Fruit fly (Drosophila melanogaster) whole organism, embryonic: Measurements from ENCODE around the gene Acat2.

Experiments used
- Ada2b ChIP-seq: fragments of 200-800 bp; sonication (Bioruptor generic); IDR thresholded peaks from 2 replicates; pipeline ENCODE4 v1.3.6; 2022; ENCODE audit warnings: missing biosample characterization, missing genetic modification characterization
- Awh ChIP-seq: fragments of 200-800 bp; sonication (Bioruptor generic); IDR thresholded peaks from 2 replicates; pipeline ENCODE4, ENCODE4 v1.3.6; 2022; ENCODE audit warnings: missing biosample characterization, missing genetic modification characterization
- CG10321 ChIP-seq: fragments of 200-800 bp; sonication (Bioruptor generic); IDR thresholded peaks from 2 replicates; pipeline ENCODE4 v1.3.6; 2022; ENCODE audit warnings: missing biosample characterization, missing genetic modification characterization
- CG10543 ChIP-seq: fragments of 200-800 bp; sonication (Bioruptor generic); optimal IDR thresholded peaks from 3 replicates; lab custom pipeline; 2017; ENCODE audit warnings: missing biosample characterization, mild to moderate bottlenecking, missing genetic modification characterization, moderate library complexity
- CG11696 ChIP-seq: fragments of 200-800 bp; sonication (Bioruptor generic); IDR thresholded peaks from 2 replicates; pipeline ENCODE4 v1.3.6; 2022; ENCODE audit warnings: missing biosample characterization, missing genetic modification characterization
- CG13894 ChIP-seq: fragments of 200-800 bp; sonication (Bioruptor generic); optimal IDR thresholded peaks from 3 replicates; lab custom pipeline; 2018; ENCODE audit warnings: missing biosample characterization, mild to moderate bottlenecking, missing genetic modification characterization, moderate library complexity
- CG14441 ChIP-seq: fragments of 200-800 bp; sonication (Bioruptor generic); IDR thresholded peaks from 2 replicates; pipeline ENCODE4 v1.3.6; 2022; ENCODE audit warnings: missing biosample characterization, missing genetic modification characterization
- CG17186 ChIP-seq: fragments of 200-800 bp; sonication (Bioruptor generic); optimal IDR thresholded peaks from 3 replicates; lab custom pipeline; 2017; ENCODE audit warnings: missing biosample characterization, missing genetic modification reagents, missing genetic modification characterization
- CG17328 ChIP-seq: fragments of 200-800 bp; sonication (Bioruptor generic); IDR thresholded peaks from 2 replicates; pipeline ENCODE4 v1.3.6; 2022; ENCODE audit warnings: missing biosample characterization, missing genetic modification characterization
- CG1832 ChIP-seq: fragments of 200-800 bp; sonication (Bioruptor generic); optimal IDR thresholded peaks from 2 replicates; lab custom pipeline; 2017; ENCODE audit warnings: missing biosample characterization, mild to moderate bottlenecking, missing genetic modification characterization, inconsistent platforms
- CG2199 ChIP-seq: fragments of 200-800 bp; sonication (Bioruptor generic); IDR thresholded peaks from 3 replicates; pipeline ENCODE4 v1.3.6; 2022; ENCODE audit warnings: missing biosample characterization, missing genetic modification characterization
- CG31441 ChIP-seq: fragments of 200-800 bp; sonication (Bioruptor generic); IDR thresholded peaks from 2 replicates; pipeline ENCODE4 v1.3.6; 2022; ENCODE audit warnings: missing biosample characterization, missing genetic modification characterization
- CG3281 ChIP-seq: fragments of 200-800 bp; sonication (Bioruptor generic); optimal IDR thresholded peaks from 3 replicates; lab custom pipeline; 2017; ENCODE audit warnings: missing biosample characterization, mild to moderate bottlenecking, missing genetic modification characterization
- CG3995 ChIP-seq: fragments of 200-800 bp; sonication (Bioruptor generic); optimal IDR thresholded peaks from 3 replicates; lab custom pipeline; 2016; ENCODE audit warnings: missing biosample characterization, missing genetic modification characterization
- CG7928 ChIP-seq: fragments of 200-800 bp; sonication (Bioruptor generic); optimal IDR thresholded peaks from 2 replicates; lab custom pipeline; 2017; ENCODE audit warnings: missing biosample characterization, mild to moderate bottlenecking, missing genetic modification characterization
- CG9727 ChIP-seq: fragments of 200-800 bp; sonication (Bioruptor generic); optimal IDR thresholded peaks from 3 replicates; lab custom pipeline; 2017; ENCODE audit warnings: missing biosample characterization, mild to moderate bottlenecking, missing genetic modification characterization
- D19A ChIP-seq: fragments of 200-800 bp; optimal IDR thresholded peaks from 3 replicates; lab custom pipeline; 2019; ENCODE audit warnings: missing biosample characterization, mild to moderate bottlenecking, missing genetic modification characterization, moderate library complexity
- Doc2 ChIP-seq: fragments of 200-800 bp; sonication (Bioruptor generic); IDR thresholded peaks from 2 replicates; pipeline ENCODE4 v1.3.6; 2022; ENCODE audit warnings: missing biosample characterization, missing genetic modification characterization
- Ets97D ChIP-seq: fragments of 200-800 bp; sonication (Bioruptor generic); optimal IDR thresholded peaks from 3 replicates; lab custom pipeline; 2016; ENCODE audit warnings: missing biosample characterization, missing genetic modification characterization
- GATAe ChIP-seq: fragments of 200-800 bp; sonication (Bioruptor generic); conservative IDR thresholded peaks from 2 replicates; pipeline ENCODE4 v1.3.6; 2022; ENCODE audit warnings: missing biosample characterization, missing genetic modification characterization
- Kr ChIP-seq: fragments of 200-800 bp; sonication (Bioruptor generic); optimal IDR thresholded peaks from 2 replicates; lab custom pipeline; 2017; ENCODE audit warnings: missing biosample characterization, mild to moderate bottlenecking, missing genetic modification characterization
- MBD-R2 ChIP-seq: fragments of 200-800 bp; sonication (Bioruptor generic); IDR thresholded peaks from 2 replicates; pipeline ENCODE4 v1.3.6; 2022; ENCODE audit warnings: missing biosample characterization, missing genetic modification characterization
- Med ChIP-seq: fragments of 200-800 bp; sonication (Bioruptor generic); peaks from one replicate; lab custom pipeline; 2016; ENCODE audit warnings: missing biosample characterization, missing genetic modification characterization, mild to moderate bottlenecking, inconsistent platforms, moderate library complexity
- Meics ChIP-seq: fragments of 200-800 bp; sonication (Bioruptor generic); optimal IDR thresholded peaks from 2 replicates; lab custom pipeline; 2017; ENCODE audit warnings: missing biosample characterization, mild to moderate bottlenecking, missing genetic modification characterization
- Nf-YB ChIP-seq: fragments of 200-800 bp; sonication (Bioruptor generic); optimal IDR thresholded peaks from 3 replicates; lab custom pipeline; 2019; ENCODE audit warnings: missing biosample characterization, mild to moderate bottlenecking, missing genetic modification characterization, moderate library complexity
- Oli ChIP-seq: fragments of 200-800 bp; sonication (Bioruptor generic); optimal IDR thresholded peaks from 2 replicates; lab custom pipeline; 2018; ENCODE audit warnings: missing biosample characterization, mild to moderate bottlenecking, missing genetic modification characterization, moderate library complexity
- Pdp1 ChIP-seq, 2 experiments: fragments of 200-800 bp; sonication (Bioruptor generic); optimal IDR thresholded peaks; 3 replicates each; lab custom pipeline; 2016; ENCODE audit warnings: missing biosample characterization in 2 of 2, missing genetic modification characterization in 2 of 2, mild to moderate bottlenecking in 1 of 2, moderate library complexity in 1 of 2
- Ravus ChIP-seq: fragments of 200-800 bp; sonication (Bioruptor generic); IDR thresholded peaks from 2 replicates; pipeline ENCODE4 v1.3.6; 2022; ENCODE audit warnings: missing biosample characterization, missing genetic modification characterization
- Rfx ChIP-seq: fragments of 200-800 bp; sonication (Bioruptor generic); IDR thresholded peaks from 2 replicates; pipeline ENCODE4 v1.3.6; 2022; ENCODE audit warnings: missing biosample characterization, missing genetic modification characterization
- Spps ChIP-seq: fragments of 200-800 bp; sonication (Bioruptor generic); optimal IDR thresholded peaks from 2 replicates; lab custom pipeline; 2018; ENCODE audit warnings: missing biosample characterization, mild to moderate bottlenecking, missing genetic modification characterization
- TFAM ChIP-seq: fragments of 200-800 bp; sonication (Bioruptor generic); optimal IDR thresholded peaks from 2 replicates; lab custom pipeline; 2017; ENCODE audit warnings: missing biosample characterization, missing genetic modification characterization, inconsistent platforms
- Trl ChIP-seq, 3 experiments: fragments of >200 bp in 2 of 3; fragments of 200-800 bp in 1 of 3; sonication (Bioruptor generic) in 1 of 3; optimal IDR thresholded peaks; 2 replicates in 1 of 3; 3 replicates in 2 of 3; lab custom pipeline; 2016 to 2017; ENCODE audit warnings: missing biosample characterization in 1 of 3, missing genetic modification characterization in 1 of 3
- Xrp1 ChIP-seq: fragments of 200-800 bp; sonication (Bioruptor generic); IDR thresholded peaks from 2 replicates; pipeline ENCODE4 v1.3.6; 2022; ENCODE audit warnings: missing biosample characterization, missing genetic modification characterization
- cg ChIP-seq: fragments of 200-800 bp; sonication (Bioruptor generic); optimal IDR thresholded peaks from 3 replicates; lab custom pipeline; 2019; ENCODE audit warnings: missing biosample characterization, mild to moderate bottlenecking, missing genetic modification characterization, moderate library complexity
- exex ChIP-seq: fragments of 200-800 bp; sonication (Bioruptor generic); optimal IDR thresholded peaks from 4 replicates; lab custom pipeline; 2018; ENCODE audit warnings: missing biosample characterization, mild to moderate bottlenecking, missing genetic modification characterization, moderate library complexity
- grn ChIP-seq: fragments of 200-800 bp; sonication (Bioruptor generic); optimal IDR thresholded peaks from 3 replicates; lab custom pipeline; 2017; ENCODE audit warnings: missing biosample characterization, missing genetic modification characterization
- hth ChIP-seq: fragments of >200 bp; optimal IDR thresholded peaks from 2 replicates; lab custom pipeline; 2017; ENCODE audit warnings: inconsistent platforms
- ken ChIP-seq: fragments of 200-800 bp; sonication (Bioruptor generic); IDR thresholded peaks from 3 replicates; pipeline ENCODE4 v1.3.6; 2022; ENCODE audit warnings: missing biosample characterization, missing genetic modification characterization
- knrl ChIP-seq: fragments of 200-800 bp; sonication (Bioruptor generic); IDR thresholded peaks from 3 replicates; pipeline ENCODE4 v1.3.6; 2022; ENCODE audit warnings: missing biosample characterization, missing genetic modification characterization; ENCODE audit not compliant: partially characterized antibody
- mam ChIP-seq: fragments of 200-800 bp; sonication (Bioruptor generic); optimal IDR thresholded peaks from 3 replicates; lab custom pipeline; 2016; ENCODE audit warnings: missing biosample characterization, missing genetic modification characterization
- mirr ChIP-seq: fragments of 200-800 bp; sonication (Bioruptor generic); optimal IDR thresholded peaks from 3 replicates; lab custom pipeline; 2018; ENCODE audit warnings: missing biosample characterization, mild to moderate bottlenecking, missing genetic modification characterization
- row ChIP-seq: fragments of 200-800 bp; sonication (Bioruptor generic); IDR thresholded peaks from 3 replicates; pipeline ENCODE4 v1.3.6; 2022; ENCODE audit warnings: missing biosample characterization, missing genetic modification characterization
- scrt ChIP-seq: fragments of 200-800 bp; sonication (Bioruptor generic); optimal IDR thresholded peaks from 2 replicates; lab custom pipeline; 2018; ENCODE audit warnings: missing biosample characterization, mild to moderate bottlenecking, missing genetic modification characterization, moderate library complexity
- sens ChIP-seq: fragments of 200-800 bp; sonication (Bioruptor generic); peaks from one replicate; lab custom pipeline; 2016; ENCODE audit warnings: missing biosample characterization, missing genetic modification characterization
- seq ChIP-seq: fragments of 200-800 bp; sonication (Bioruptor generic); IDR thresholded peaks from 2 replicates; pipeline ENCODE4 v1.3.6; 2022; ENCODE audit warnings: missing biosample characterization, missing genetic modification characterization
- slbo ChIP-seq: fragments of 200-800 bp; sonication (Bioruptor generic); IDR thresholded peaks from 2 replicates; pipeline ENCODE4 v1.3.6; 2022; ENCODE audit warnings: missing biosample characterization, missing genetic modification characterization
- sqz ChIP-seq: fragments of 200-800 bp; sonication (Bioruptor generic); optimal IDR thresholded peaks from 3 replicates; lab custom pipeline; 2018; ENCODE audit warnings: missing biosample characterization, mild to moderate bottlenecking, missing genetic modification characterization
- sug ChIP-seq: fragments of 200-800 bp; optimal IDR thresholded peaks from 2 replicates; lab custom pipeline; 2019; ENCODE audit warnings: missing biosample characterization, mild to moderate bottlenecking, missing genetic modification characterization, moderate library complexity
- toy ChIP-seq: fragments of 200-800 bp; sonication (Bioruptor generic); IDR thresholded peaks from 2 replicates; pipeline ENCODE4 v1.3.6; 2022; ENCODE audit warnings: missing biosample characterization, missing genetic modification characterization

Acat2 gene

DNA sequence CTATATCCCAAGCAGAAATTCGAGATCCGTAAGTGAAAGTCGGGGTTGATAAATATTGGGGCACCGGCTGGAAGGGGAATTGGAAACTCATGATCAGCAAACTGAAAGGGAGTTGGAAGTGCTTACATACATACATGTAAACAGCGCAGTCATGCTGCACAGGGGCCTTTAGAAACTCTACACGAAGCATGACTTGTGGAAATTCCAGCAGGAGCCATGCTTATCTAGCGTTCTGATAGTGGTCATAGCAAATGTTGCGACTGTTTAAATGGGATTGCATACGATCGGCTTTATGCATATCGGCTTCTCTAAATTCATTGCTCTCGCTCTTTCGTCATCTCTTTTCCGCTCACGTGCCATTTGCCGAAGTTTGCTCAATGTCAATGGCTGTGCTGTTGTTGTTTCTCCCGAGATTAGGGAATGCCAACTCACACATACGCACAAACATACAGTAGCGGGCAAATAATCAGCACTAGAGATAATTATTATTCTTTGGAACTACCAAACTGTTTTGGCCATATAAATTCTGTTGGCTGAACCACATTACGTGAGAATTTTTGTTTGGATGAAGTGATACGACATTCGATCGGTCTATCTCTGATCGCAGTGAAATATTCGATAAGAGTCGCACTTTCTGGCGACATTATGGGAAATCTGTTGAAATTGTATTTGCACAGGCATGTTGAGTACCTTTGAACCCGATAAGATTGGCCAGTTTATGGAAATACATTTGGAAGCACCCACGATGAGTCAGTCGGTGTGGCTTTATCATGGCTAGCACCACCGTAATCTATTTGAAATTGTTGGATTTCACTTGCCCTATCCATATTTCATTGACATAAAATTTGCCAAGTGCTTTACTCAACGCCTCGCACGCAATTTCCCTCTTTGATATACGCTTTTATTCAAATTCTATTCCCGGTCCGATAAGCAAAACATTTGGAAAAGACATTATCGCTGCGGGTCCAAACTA lies 33.5 kb downstream of the Acat2 start:
- no peak for TF ChIP-seq CG17328
- TF ChIP-seq hth (lab: Kevin White, UChicago), result no peak
- TF ChIP-seq Oli (tag; lab: Kevin White, UChicago), result no peak
- TF ChIP-seq sqz, result no peak
- no peak for TF ChIP-seq Ravus
- no peak for TF ChIP-seq Doc2 (GFP tag; lab: Robert Waterston, UW)
- peak; percentile 9 for TF ChIP-seq CG3281 (GFP tag; lab: Kevin White, UChicago)
- peak; percentile 93 for TF ChIP-seq grn
- TF ChIP-seq CG7928, result no peak
- TF ChIP-seq Awh (GFP tag; lab: Robert Waterston, UW), result no peak
- no peak for TF ChIP-seq CG1832 (GFP tag; lab: Kevin White, UChicago)
- peak; percentile 90 for TF ChIP-seq Med (GFP tag; lab: Kevin White, UChicago)
- peak; percentile 13; the same call in 1 of the 2 replicates for TF ChIP-seq CG14441 (GFP tag; lab: Robert Waterston, UW)
- TF ChIP-seq slbo (GFP tag; lab: Robert Waterston, UW), result peak; percentile 35; the same call in 1 of the 2 replicates
- TF ChIP-seq knrl, result no peak
- TF ChIP-seq Kr, result no peak
- no peak for TF ChIP-seq ken (GFP tag; lab: Robert Waterston, UW)
- TF ChIP-seq Trl (optimal IDR thresholded peaks at IDR 0.05; lab: Kevin White, UChicago), result peak in 1 of 2 experiments; percentile 3
- no peak for TF ChIP-seq Trl (GFP tag; optimal IDR thresholded peaks at IDR 0.05; lab: Kevin White, UChicago)
- no peak for TF ChIP-seq CG13894 (tag; lab: Kevin White, UChicago)
- TF ChIP-seq Spps (tag; lab: Kevin White, UChicago), result no peak
- peak; percentile 38 for TF ChIP-seq Meics (GFP tag; lab: Kevin White, UChicago)
- TF ChIP-seq row, result no peak
- peak; percentile 91 for TF ChIP-seq CG11696 (GFP tag; lab: Robert Waterston, UW)
- TF ChIP-seq CG17186 (GFP tag; lab: Kevin White, UChicago), result no peak
- TF ChIP-seq Nf-YB (GFP tag; lab: Kevin White, UChicago), result no peak
- TF ChIP-seq sug (tag; lab: Kevin White, UChicago), result peak; percentile 76
- TF ChIP-seq Ada2b (GFP tag; lab: Robert Waterston, UW), result no peak
- peak; percentile 41 for TF ChIP-seq CG10543 (GFP tag; lab: Kevin White, UChicago)
- TF ChIP-seq CG3995 (GFP tag; lab: Kevin White, UChicago), result peak; percentile 12
- peak; percentile 28; the same call in 1 of the 2 replicates for TF ChIP-seq Xrp1 (GFP tag; lab: Robert Waterston, UW)
- peak; percentile 58; the same call in 1 of the 2 replicates for TF ChIP-seq GATAe (GFP tag; lab: Robert Waterston, UW)
- TF ChIP-seq CG9727, result peak; percentile 7
- TF ChIP-seq D19A, result no peak
- TF ChIP-seq toy (GFP tag; lab: Robert Waterston, UW), result no peak
- TF ChIP-seq MBD-R2, result peak; percentile 36; the same call in 1 of the 2 replicates
- no peak for TF ChIP-seq CG31441 (GFP tag; lab: Robert Waterston, UW)
- TF ChIP-seq scrt (GFP tag; lab: Kevin White, UChicago), result no peak
- TF ChIP-seq Rfx, result peak; percentile 55
- TF ChIP-seq seq (GFP tag; lab: Robert Waterston, UW), result 0 out of 2 replicates have a peak, but pooled peaks have one; percentile 16
- peak in 1 of 2 experiments; percentile 62 for TF ChIP-seq Pdp1 (GFP tag; optimal IDR thresholded peaks at IDR 0.05; lab: Kevin White, UChicago)
- no peak for TF ChIP-seq Ets97D (GFP tag; lab: Kevin White, UChicago)
- no peak for TF ChIP-seq CG2199 (GFP tag; lab: Robert Waterston, UW)
- TF ChIP-seq TFAM (GFP tag; lab: Kevin White, UChicago), result no peak
- TF ChIP-seq sens (GFP tag; lab: Kevin White, UChicago), result peak; percentile 35
- no peak for TF ChIP-seq mam (GFP tag; lab: Kevin White, UChicago)
- peak; percentile 74 for TF ChIP-seq mirr
- peak; percentile 96 for TF ChIP-seq exex
- peak; percentile 24; the same call in 1 of the 2 replicates for TF ChIP-seq CG10321 (GFP tag; lab: Robert Waterston, UW)
- peak; percentile 26 for TF ChIP-seq cg (GFP tag; lab: Kevin White, UChicago)
